Worm (Caenorhabditis elegans): ENCODE data around the gene M60.6.

Gene M60.6

DNA sequence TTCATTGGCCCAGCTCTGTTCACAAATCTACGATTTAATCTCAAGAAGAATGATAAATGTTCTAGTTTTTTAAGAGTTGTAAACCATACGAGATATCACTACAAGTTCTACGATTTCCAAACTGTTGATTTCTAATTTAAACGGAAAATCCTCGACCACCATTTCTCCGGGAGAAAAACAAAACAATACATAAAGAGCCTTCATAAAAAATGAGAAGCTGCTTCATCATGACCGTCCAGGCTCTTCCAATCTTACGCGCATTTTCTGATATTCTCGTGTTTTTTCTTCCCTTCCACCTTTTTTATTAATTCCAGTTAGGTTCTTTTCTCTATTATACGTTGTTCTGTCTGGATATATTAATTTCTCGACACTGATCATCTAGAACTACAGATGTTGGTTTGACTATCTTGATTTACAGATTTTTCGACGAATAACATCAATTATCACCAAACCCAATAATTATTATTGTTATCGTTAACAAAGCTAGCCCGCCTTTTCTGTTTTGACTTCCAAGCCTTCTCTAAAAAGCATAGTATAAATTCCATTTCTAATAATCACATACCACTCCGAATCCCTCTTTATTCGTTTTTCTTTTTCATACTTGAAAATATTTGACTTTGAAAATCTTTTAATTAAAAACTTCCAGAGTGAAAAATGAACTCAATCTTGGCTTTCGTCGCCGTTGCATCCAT is 37.7 kb downstream of the M60.6 start, which contains the start of gene C47D2.1:
Gene C47D2.1, plus strand, starts transcription at position 642 of the 692 bp plus-strand sequence.
- TF ChIP-seq flh-1 (GFP tag; optimal IDR thresholded peaks at IDR 0.05) (no peak), ceh-83 (GFP tag; optimal IDR thresholded peaks at IDR 0.05) (no peak), elt-1 (tag; optimal IDR thresholded peaks at IDR 0.05; ENCODE audit: borderline replicate concordance, insufficient read depth) (no peak), ces-1 (GFP tag; optimal IDR thresholded peaks at IDR 0.05) (no peak), zip-8 (tag; optimal IDR thresholded peaks at IDR 0.05) (no peak), unc-39 (tag; optimal IDR thresholded peaks at IDR 0.05) (no peak), elt-3 (tag; optimal IDR thresholded peaks at IDR 0.05) (no peak), ceh-43 (GFP tag; optimal IDR thresholded peaks at IDR 0.05) (no peak), mls-2 (tag; optimal IDR thresholded peaks at IDR 0.05) (no peak), nhr-28 (tag; optimal IDR thresholded peaks at IDR 0.05) (no peak), M03D4.4 (tag; optimal IDR thresholded peaks at IDR 0.05) (no peak), pha-4 (tag; optimal IDR thresholded peaks at IDR 0.05) (no peak), cnd-1 (tag; optimal IDR thresholded peaks at IDR 0.05) (no peak), blmp-1 (tag; optimal IDR thresholded peaks at IDR 0.05) (no peak), lin-32 (GFP tag; optimal IDR thresholded peaks at IDR 0.05) (no peak), tbx-8 (GFP tag; optimal IDR thresholded peaks at IDR 0.05) (no peak), lin-13 (tag; optimal IDR thresholded peaks at IDR 0.05) (no peak), nhr-2 (tag; optimal IDR thresholded peaks at IDR 0.05) (no peak), snpc-4 (tag; optimal IDR thresholded peaks at IDR 0.05) (no peak), unc-62 (GFP tag; optimal IDR thresholded peaks at IDR 0.05) (no peak)

DNA sequence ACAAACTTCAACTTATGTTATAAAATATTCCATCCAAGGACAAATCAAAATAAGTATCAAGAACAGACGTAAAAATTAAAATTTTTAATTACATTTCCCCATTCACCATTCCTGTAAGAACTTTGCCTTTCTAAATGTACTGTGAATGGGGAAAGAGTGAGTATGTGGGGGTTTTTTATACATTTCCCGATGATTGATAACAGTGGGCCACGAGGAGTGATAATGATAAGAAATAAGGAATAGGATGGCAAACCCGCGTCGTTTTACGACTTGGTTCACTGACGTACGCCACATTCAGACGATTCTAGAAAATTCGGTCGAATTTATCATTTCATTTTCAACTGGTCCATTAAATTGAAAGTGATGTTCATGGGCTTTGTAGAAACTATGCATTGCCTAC is 41.3 kb downstream of the M60.6 start, which contains the start of gene cdd-1:
Gene cdd-1, minus strand, starts transcription at position 151 of the 400 bp plus-strand sequence.
- no peak for TF ChIP-seq nhr-12 (tag; optimal IDR thresholded peaks at IDR 0.05)
- TF ChIP-seq snpc-4 (tag; optimal IDR thresholded peaks at IDR 0.05) = no peak

ce11 chrX:8205919-8206318 is 46.3 kb downstream of the M60.6 start:
- TF ChIP-seq mab-5 (tag; optimal IDR thresholded peaks at IDR 0.05) (no peak), ceh-83 (GFP tag; optimal IDR thresholded peaks at IDR 0.05) (no peak), blmp-1 (tag; optimal IDR thresholded peaks at IDR 0.05) (no peak), ceh-43 (GFP tag; optimal IDR thresholded peaks at IDR 0.05) (no peak), mls-2 (tag; optimal IDR thresholded peaks at IDR 0.05) (no peak), sptf-1 (tag; optimal IDR thresholded peaks at IDR 0.05) (peak; percentile 22), nhr-28 (tag; optimal IDR thresholded peaks at IDR 0.05) (no peak), tbx-8 (GFP tag; optimal IDR thresholded peaks at IDR 0.05) (no peak), snpc-4 (tag; optimal IDR thresholded peaks at IDR 0.05) (no peak), ztf-11 (tag; optimal IDR thresholded peaks at IDR 0.05) (no peak), M03D4.4 (tag; optimal IDR thresholded peaks at IDR 0.05) (no peak), pha-4 (tag; optimal IDR thresholded peaks at IDR 0.05) (no peak), elt-3 (tag; optimal IDR thresholded peaks at IDR 0.05) (no peak), drap-1 (GFP tag; optimal IDR thresholded peaks at IDR 0.05) (no peak), lsy-2 (tag; optimal IDR thresholded peaks at IDR 0.05) (peak; percentile 3), nhr-76 (tag; optimal IDR thresholded peaks at IDR 0.05) (no peak), unc-62 (GFP tag; optimal IDR thresholded peaks at IDR 0.05) (peak; percentile 41), nhr-12 (tag; optimal IDR thresholded peaks at IDR 0.05) (no peak), ces-1 (GFP tag; optimal IDR thresholded peaks at IDR 0.05) (peak; percentile 26), lin-32 (GFP tag; optimal IDR thresholded peaks at IDR 0.05) (peak; percentile 28), mep-1 (tag; optimal IDR thresholded peaks at IDR 0.05) (peak; percentile 62), flh-1 (GFP tag; optimal IDR thresholded peaks at IDR 0.05) (no peak), nhr-2 (tag; optimal IDR thresholded peaks at IDR 0.05) (no peak), cnd-1 (tag; optimal IDR thresholded peaks at IDR 0.05) (peak; percentile 75), unc-120 (tag; optimal IDR thresholded peaks at IDR 0.05; ENCODE audit: poor library complexity, severe bottlenecking) (peak; percentile 35), ham-2 (GFP tag; optimal IDR thresholded peaks at IDR 0.05) (no peak), hlh-1 (tag; optimal IDR thresholded peaks at IDR 0.05) (peak; percentile 5), elt-1 (tag; optimal IDR thresholded peaks at IDR 0.05; ENCODE audit: borderline replicate concordance, insufficient read depth) (no peak), unc-39 (tag; optimal IDR thresholded peaks at IDR 0.05) (no peak), ceh-39 (tag; optimal IDR thresholded peaks at IDR 0.05) (no peak), nhr-237 (tag; optimal IDR thresholded peaks at IDR 0.05) (no peak), lin-13 (tag; optimal IDR thresholded peaks at IDR 0.05) (peak; percentile 7)

DNA sequence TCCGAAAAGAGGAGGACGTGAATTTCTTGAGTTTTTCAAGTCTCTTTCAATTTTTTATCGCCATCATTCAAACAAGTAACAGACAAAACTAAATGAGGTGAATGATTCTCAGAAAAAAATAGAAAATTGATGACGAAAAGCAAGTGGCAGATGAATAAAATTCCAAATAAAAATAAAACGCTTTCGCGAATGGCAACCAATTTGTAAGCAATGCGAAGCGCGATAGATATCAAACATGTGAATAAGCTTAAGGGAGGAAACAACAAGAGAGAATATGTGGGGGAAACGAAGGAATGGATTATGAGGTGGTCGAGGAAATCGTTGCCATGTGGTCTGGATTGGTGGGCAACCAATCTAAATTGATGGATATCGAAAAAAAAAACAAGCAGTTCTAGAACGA is 47.8 kb downstream of the M60.6 start:
- TF ChIP-seq ces-1 (GFP tag; optimal IDR thresholded peaks at IDR 0.05) (peak; percentile 8), bed-3 (GFP tag; optimal IDR thresholded peaks at IDR 0.05) (no peak)

All from whole organism, mixed stage, embryonic.